Worm (Caenorhabditis elegans): ENCODE results near the gene vhl-1.

vhl-1 gene

DNA sequence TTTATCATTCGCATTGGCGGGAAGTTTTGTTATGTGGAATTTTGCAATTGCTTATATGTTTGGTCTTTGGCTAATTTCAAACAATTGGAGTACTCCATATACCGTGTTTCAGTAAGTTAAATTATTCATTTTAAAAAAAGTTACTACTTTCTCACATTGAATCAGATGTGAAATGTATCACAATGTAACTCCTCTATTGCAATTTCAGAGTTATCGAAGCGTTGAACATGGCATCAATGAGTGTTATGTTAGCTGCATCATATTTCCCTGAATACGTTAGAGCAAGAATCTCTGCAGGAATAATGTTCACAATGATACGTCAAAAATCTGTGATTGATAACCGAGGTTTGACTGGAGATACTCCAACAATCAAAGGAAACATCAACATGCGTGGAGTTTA is 48.7 kb downstream of the vhl-1 start:
- no peak for TF ChIP-seq lin-39 (tag; optimal IDR thresholded peaks at IDR 0.05)
- TF ChIP-seq mbf-1 (tag; optimal IDR thresholded peaks at IDR 0.05), result no peak
- TF ChIP-seq mdl-1 (tag; optimal IDR thresholded peaks at IDR 0.05), result no peak
- no peak for TF ChIP-seq F13H6.1 (tag; optimal IDR thresholded peaks at IDR 0.05)
- no peak for TF ChIP-seq snpc-4 (tag; optimal IDR thresholded peaks at IDR 0.05)
- no peak for TF ChIP-seq sma-9 (GFP tag; optimal IDR thresholded peaks at IDR 0.05)
- TF ChIP-seq sma-9 (tag; optimal IDR thresholded peaks at IDR 0.05), result no peak
- TF ChIP-seq alr-1 (tag; optimal IDR thresholded peaks at IDR 0.05), result no peak
- no peak for TF ChIP-seq skn-1 (tag; optimal IDR thresholded peaks at IDR 0.05)
- no peak for TF ChIP-seq ceh-82 (tag; optimal IDR thresholded peaks at IDR 0.05)
- no peak for TF ChIP-seq ceh-16 (tag; optimal IDR thresholded peaks at IDR 0.05)
- no peak for TF ChIP-seq nhr-237 (tag; optimal IDR thresholded peaks at IDR 0.05)
- no peak for TF ChIP-seq nhr-23 (tag; optimal IDR thresholded peaks at IDR 0.05)

DNA sequence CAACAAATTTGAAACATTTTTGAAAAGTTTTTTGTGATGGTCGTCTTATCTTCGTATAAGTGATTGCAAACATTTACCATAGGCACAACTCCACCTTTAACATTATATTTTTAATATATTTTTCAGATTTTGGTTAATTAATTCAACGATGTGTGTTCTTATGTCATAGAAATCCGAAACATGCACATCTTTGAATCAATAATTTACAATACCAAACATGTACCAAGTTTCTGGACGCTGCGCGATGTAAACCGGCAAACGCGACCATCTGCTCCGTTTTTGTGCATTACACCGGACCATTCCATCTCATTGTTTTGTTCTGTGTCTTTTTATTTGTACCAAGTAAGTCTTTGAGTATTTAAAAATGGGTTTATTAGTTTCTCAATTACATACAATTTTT is 50.4 kb downstream of the vhl-1 start, which contains the start of gene pgp-4:
Gene pgp-4, plus strand, starts transcription at position 301 of the 400 bp plus-strand sequence.
- TF ChIP-seq mbf-1 (tag; optimal IDR thresholded peaks at IDR 0.05), result no peak
- TF ChIP-seq nhr-25 (tag; optimal IDR thresholded peaks at IDR 0.05), result no peak
- TF ChIP-seq ztf-4 (tag; optimal IDR thresholded peaks at IDR 0.05), result no peak
